Worm (Caenorhabditis elegans): ENCODE data around the gene K08F9.4.

The K08F9.4 gene

ce11 chrV:15148800-15149199 lies 5.0 kb downstream of the K08F9.4 start, which contains the start of gene T09F5.1:
Gene T09F5.1, plus strand, starts transcription at chrV:15149100.
- TF ChIP-seq hlh-12 (tag; optimal IDR thresholded peaks at IDR 0.05) (no peak), egl-18 (GFP tag; IDR thresholded peaks at IDR 0.05) (no peak), ccch-3 (GFP tag; optimal IDR thresholded peaks at IDR 0.05) (no peak), D2030.7 (GFP tag; IDR thresholded peaks at IDR 0.05) (no peak), ceh-91 (GFP tag; IDR thresholded peaks at IDR 0.05) (no peak), ztf-28 (GFP tag; IDR thresholded peaks at IDR 0.05) (no peak), snpc-4 (GFP tag; optimal IDR thresholded peaks at IDR 0.05) (no peak), snpc-4 (tag; optimal IDR thresholded peaks at IDR 0.05) (no peak), ekl-4 (GFP tag; IDR thresholded peaks at IDR 0.05) (no peak)

ce11 chrV:15150176-15150575 lies 6.4 kb downstream of the K08F9.4 start:
- TF ChIP-seq mcd-1 (GFP tag; IDR thresholded peaks at IDR 0.05) (no peak), ztf-25 (GFP tag; IDR thresholded peaks at IDR 0.05) (no peak), madf-3 (GFP tag; IDR thresholded peaks at IDR 0.05) (no peak), ztf-6 (GFP tag; IDR thresholded peaks at IDR 0.05) (no peak), F57A8.1 (GFP tag; optimal IDR thresholded peaks at IDR 0.05) (no peak), chd-7 (tag; optimal IDR thresholded peaks at IDR 0.05) (no peak), unc-62 (GFP tag; optimal IDR thresholded peaks at IDR 0.05) (no peak), ztf-28 (GFP tag; IDR thresholded peaks at IDR 0.05) (no peak), F55B11.4 (tag; optimal IDR thresholded peaks at IDR 0.05; ENCODE audit: borderline replicate concordance, insufficient read depth) (no peak), unc-130 (GFP tag; optimal IDR thresholded peaks at IDR 0.05) (no peak), nhr-90 (tag; optimal IDR thresholded peaks at IDR 0.05) (no peak), F33H1.4 (GFP tag; IDR thresholded peaks at IDR 0.05) (no peak), madf-8 (GFP tag; conservative IDR thresholded peaks at IDR 0.05) (no peak), sdz-38 (tag; optimal IDR thresholded peaks at IDR 0.05) (no peak), rpc-1 (optimal IDR thresholded peaks at IDR 0.05) (no peak), rpc-1 (tag; optimal IDR thresholded peaks at IDR 0.05) (no peak)

- TF ChIP-seq Y56A3A.18 (GFP tag; IDR thresholded peaks at IDR 0.05), result no peak
These were observed 6.8 kb downstream of the K08F9.4 start, which contains the start of gene T09F5.2 for ce11 chrV:15150661-15151060. Gene T09F5.2, plus strand, starts transcription at chrV:15150961.

- TF ChIP-seq nhr-27 (tag; optimal IDR thresholded peaks at IDR 0.05) (no peak), lin-35 (GFP tag; optimal IDR thresholded peaks at IDR 0.05) (no peak), ztf-3 (GFP tag; optimal IDR thresholded peaks at IDR 0.05) (no peak), nfyb-1 (GFP tag; IDR thresholded peaks at IDR 0.05) (no peak), F39B2.1 (GFP tag; IDR thresholded peaks at IDR 0.05) (no peak), madf-3 (GFP tag; IDR thresholded peaks at IDR 0.05) (no peak)
These were observed 8.2 kb downstream of the K08F9.4 start for ce11 chrV:15152010-15152409.

- TF ChIP-seq Y95B8A.8 (GFP tag; IDR thresholded peaks at IDR 0.05) (no peak), ceh-79 (tag; optimal IDR thresholded peaks at IDR 0.05) (no peak), ccch-3 (GFP tag; optimal IDR thresholded peaks at IDR 0.05) (no peak), hsf-1 (GFP tag; IDR thresholded peaks at IDR 0.05) (no peak), attf-6 (GFP tag; IDR thresholded peaks at IDR 0.05) (no peak), snpc-1.3 (tag; optimal IDR thresholded peaks at IDR 0.05; ENCODE audit: insufficient read depth) (no peak)
These were observed 9.5 kb downstream of the K08F9.4 start, which contains the start of gene srh-55 for ce11 chrV:15153277-15153676. Gene srh-55, plus strand, starts transcription at chrV:15153577.

All from whole organism, young adult.